Worm (Caenorhabditis elegans) whole organism, midembryonic: ENCODE data around the gene trap-2.

Experiments
- ref-1 ChIP-seq: fragments of 200-800 bp; sonication (Bioruptor generic); conservative IDR thresholded peaks from 2 replicates; pipeline ENCODE4 v1.3.6; 2022; ENCODE audit warnings: missing genetic modification reagents, missing genetic modification characterization, missing compliant biosample characterization
- ztf-29 ChIP-seq: fragments of 200-800 bp; sonication (Bioruptor generic); IDR thresholded peaks from 2 replicates; pipeline ENCODE4 v1.3.6; 2022; ENCODE audit warnings: missing genetic modification reagents, missing genetic modification characterization, missing compliant biosample characterization

ce11 chrX:772184-772583 lies 4.3 kb upstream of the trap-2 start, which contains the start of gene T04G9.4:
- TF ChIP-seq ref-1 (no peak), ztf-29 (GFP tag; lab: Robert Waterston, UW) (no peak)
